Worm (Caenorhabditis elegans): ENCODE data around the gene nlp-48.

Gene nlp-48

ce11 chrIII:9441133-9441532, 40.2 kb upstream of the nlp-48 start, which contains the start of gene emb-30:
Gene emb-30 (minus strand): TSS chrIII:9441460.
- TF ChIP-seq daf-16 (GFP tag; optimal IDR thresholded peaks at IDR 0.05) (no peak), daf-16 (tag; optimal IDR thresholded peaks at IDR 0.05) (peak; percentile 12), ceh-20 (GFP tag; IDR thresholded peaks at IDR 0.05) (no peak), duxl-1 (tag; optimal IDR thresholded peaks at IDR 0.05; ENCODE audit: poor library complexity) (peak; percentile 34), pqm-1 (tag; optimal IDR thresholded peaks at IDR 0.05) (no peak), skn-1 (tag; optimal IDR thresholded peaks at IDR 0.05) (no peak), nhr-11 (tag; optimal IDR thresholded peaks at IDR 0.05) (no peak), dmd-8 (GFP tag; IDR thresholded peaks at IDR 0.05) (no peak), fkh-10 (GFP tag; optimal IDR thresholded peaks at IDR 0.05) (no peak), ctbp-1 (GFP tag; IDR thresholded peaks at IDR 0.05) (no peak), lin-39 (tag; optimal IDR thresholded peaks at IDR 0.05) (no peak), gei-8 (GFP tag; optimal IDR thresholded peaks at IDR 0.05) (no peak), madf-5 (GFP tag; IDR thresholded peaks at IDR 0.05) (0 out of 4 replicates have a peak, but pooled peaks of 1 of the 2 experiments have one; percentile 2), ama-1 (optimal IDR thresholded peaks at IDR 0.05) (peak; percentile 88), unc-62 (GFP tag; optimal IDR thresholded peaks at IDR 0.05 in 1 of 2) (peak in 1 of 2 experiments; percentile 8), unc-62 (tag; optimal IDR thresholded peaks at IDR 0.05) (no peak), aly-2 (tag; optimal IDR thresholded peaks at IDR 0.05) (no peak), lsy-2 (tag; optimal IDR thresholded peaks at IDR 0.05) (peak in 1 of 2 experiments; percentile 20)

DNA sequence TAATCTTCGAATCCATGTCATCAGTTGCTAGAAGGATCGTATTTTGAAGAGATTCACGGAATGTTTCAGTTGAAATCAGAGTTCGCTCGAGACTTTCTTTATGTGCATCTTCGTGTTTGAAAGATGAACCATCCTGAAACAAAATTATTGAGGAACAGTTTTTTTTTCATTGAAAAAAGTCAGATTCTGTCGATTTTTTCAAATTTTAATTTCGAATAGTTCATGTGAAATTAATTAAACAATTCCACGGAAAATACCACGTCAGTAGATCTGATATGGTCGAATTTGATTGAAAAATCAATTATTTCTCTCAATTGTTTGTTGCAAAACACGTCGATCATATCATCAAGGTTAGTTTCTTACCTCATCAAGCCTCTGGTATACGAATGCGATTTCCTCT, 38.5 kb upstream of the nlp-48 start, which contains the start of gene F54C8.1:
F54C8.1 (plus strand) TSS at position 301 of the 400 bp plus-strand sequence.
- no peak for TF ChIP-seq snpc-4 (tag; optimal IDR thresholded peaks at IDR 0.05)
- no peak for TF ChIP-seq Y48G9A.11 (GFP tag; IDR thresholded peaks at IDR 0.05)
- TF ChIP-seq ceh-28 (tag; optimal IDR thresholded peaks at IDR 0.05), result no peak
- TF ChIP-seq spr-1 (tag; optimal IDR thresholded peaks at IDR 0.05), result no peak

- TF ChIP-seq dmd-6 (GFP tag; IDR thresholded peaks at IDR 0.05) (no peak), ZK546.5 (tag; optimal IDR thresholded peaks at IDR 0.05) (no peak), lin-38 (GFP tag; IDR thresholded peaks at IDR 0.05) (peak; percentile 38), jun-1 (tag; optimal IDR thresholded peaks at IDR 0.05) (no peak), lir-3 (tag; optimal IDR thresholded peaks at IDR 0.05) (no peak), arid-1 (GFP tag; conservative IDR thresholded peaks at IDR 0.05) (peak; percentile 15; the same call in 1 of the 2 replicates)
Measured at ce11 chrIII:9434999-9435398, 34.1 kb upstream of the nlp-48 start.

- TF ChIP-seq snpc-1.2 (GFP tag; IDR thresholded peaks at IDR 0.05) (no peak), unc-130 (GFP tag; optimal IDR thresholded peaks at IDR 0.05) (peak; percentile 9), nhr-42 (GFP tag; IDR thresholded peaks at IDR 0.05) (no peak), F49E8.2 (tag; optimal IDR thresholded peaks at IDR 0.05; ENCODE audit: borderline replicate concordance) (peak; percentile 55), F37D6.2 (tag; optimal IDR thresholded peaks at IDR 0.05) (no peak)
Measured at ce11 chrIII:9433576-9434107, 32.7 kb upstream of the nlp-48 start, which contains the start of gene cpar-1. Gene cpar-1 (plus strand): TSS chrIII:9434057.

ce11 chrIII:9426301-9426700, 25.4 kb upstream of the nlp-48 start, which contains the start of gene T26G10.5:
Gene T26G10.5 (minus strand): TSS chrIII:9426401.
- TF ChIP-seq ceh-20 (GFP tag; IDR thresholded peaks at IDR 0.05), result no peak
- TF ChIP-seq Y75B8A.6 (GFP tag; IDR thresholded peaks at IDR 0.05), result no peak
- no peak for TF ChIP-seq fos-1 (tag; optimal IDR thresholded peaks at IDR 0.05)
- no peak for TF ChIP-seq snpc-1.2 (GFP tag; IDR thresholded peaks at IDR 0.05)
- TF ChIP-seq hif-1 (tag; optimal IDR thresholded peaks at IDR 0.05), result no peak
- no peak for TF ChIP-seq lin-39 (tag; optimal IDR thresholded peaks at IDR 0.05)
- no peak for TF ChIP-seq madf-9 (GFP tag; conservative IDR thresholded peaks at IDR 0.05)
- no peak for TF ChIP-seq fkh-10 (GFP tag; optimal IDR thresholded peaks at IDR 0.05)
- no peak for TF ChIP-seq saeg-2 (GFP tag; IDR thresholded peaks at IDR 0.05)
- no peak for TF ChIP-seq lim-7 (GFP tag; IDR thresholded peaks at IDR 0.05)
- TF ChIP-seq dmd-8 (GFP tag; IDR thresholded peaks at IDR 0.05), result no peak
- TF ChIP-seq aha-1 (tag), result no peak
- no peak for TF ChIP-seq spr-1 (tag; optimal IDR thresholded peaks at IDR 0.05)
- no peak for TF ChIP-seq nhr-41 (GFP tag; IDR thresholded peaks at IDR 0.05)

Data from whole organism, L4 larva.